Worm (Caenorhabditis elegans): ENCODE data around the gene col-37.

- TF ChIP-seq ama-1 (optimal IDR thresholded peaks at IDR 0.05) (no peak), F13C5.2 (tag; optimal IDR thresholded peaks at IDR 0.05) (no peak), pes-1 (GFP tag; IDR thresholded peaks at IDR 0.05) (no peak), flt-1 (GFP tag; IDR thresholded peaks at IDR 0.05) (no peak), scrt-1 (GFP tag; IDR thresholded peaks at IDR 0.05) (no peak), tbx-37 (GFP tag; conservative IDR thresholded peaks at IDR 0.05) (no peak), aly-1 (tag; optimal IDR thresholded peaks at IDR 0.05) (no peak), ceh-13 (GFP tag; optimal IDR thresholded peaks at IDR 0.05) (no peak), hnd-1 (tag; optimal IDR thresholded peaks at IDR 0.05) (no peak), sea-1 (GFP tag; conservative IDR thresholded peaks at IDR 0.05) (no peak), B0310.2 (tag; optimal IDR thresholded peaks at IDR 0.05) (no peak), hmg-4 (GFP tag; optimal IDR thresholded peaks at IDR 0.05) (no peak), ets-7 (tag; optimal IDR thresholded peaks at IDR 0.05) (no peak)
Observed at ce11 chrV:12179338-12179737, 11.8 kb upstream of the col-37 start, which contains the start of gene clec-224.
